Fruit fly (Drosophila melanogaster): ENCODE results near the gene CG31198.
"Not testable (repeated sequence)": the region's sequence is repeated elsewhere in the genome, so short reads cannot be mapped to it uniquely, and the experiment has no call there.

The CG31198 gene

dm6 chr3R:21732901-21733300 is 21.2 kb upstream of the CG31198 start (continued):
- TF ChIP-seq spab (GFP tag; optimal IDR thresholded peaks at IDR 0.05) (peak; percentile 14), Sox102F (GFP tag; optimal IDR thresholded peaks at IDR 0.05) (peak; percentile 29), Met (GFP tag; optimal IDR thresholded peaks at IDR 0.05) (peak; percentile 59), CG15336 (GFP tag; IDR thresholded peaks at IDR 0.05) (peak; percentile 92), esn (GFP tag; optimal IDR thresholded peaks at IDR 0.05) (peak; percentile 57), topi (GFP tag; optimal IDR thresholded peaks at IDR 0.05) (peak; percentile 22), CG6808 (GFP tag; optimal IDR thresholded peaks at IDR 0.05) (no peak)

dm6 chr3R:21736196-21736595 is 17.9 kb upstream of the CG31198 start, which contains the start of gene Sfp93F:
Gene Sfp93F, minus strand, starts transcription at chr3R:21736296.
- not testable (repeated sequence) for TF ChIP-seq CG4318 (GFP tag; optimal IDR thresholded peaks at IDR 0.05); achi (GFP tag; optimal IDR thresholded peaks at IDR 0.05); CG11762 (GFP tag; optimal IDR thresholded peaks at IDR 0.05; ENCODE audit: insufficient read depth)

dm6 chr3R:21736749-21737148 is 17.4 kb upstream of the CG31198 start, which contains the start of gene CG42869:
Gene CG42869, minus strand, starts transcription at chr3R:21736849.
- TF ChIP-seq spab (GFP tag; optimal IDR thresholded peaks at IDR 0.05) (no peak), Sox14 (GFP tag; optimal IDR thresholded peaks at IDR 0.05) (no peak), CG10669 (GFP tag; optimal IDR thresholded peaks at IDR 0.05) (no peak), CG11902 (GFP tag; optimal IDR thresholded peaks at IDR 0.05) (no peak), Ets21C (GFP tag; optimal IDR thresholded peaks at IDR 0.05) (no peak), CG10631 (GFP tag; optimal IDR thresholded peaks at IDR 0.05) (no peak), svp (GFP tag) (no peak), CG16779 (tag; optimal IDR thresholded peaks at IDR 0.05) (no peak)

dm6 chr3R:21737264-21737663 is 16.9 kb upstream of the CG31198 start, which contains the start of gene CG42870:
Gene CG42870, minus strand, starts transcription at chr3R:21737364.
- TF ChIP-seq CG6854 (GFP tag; optimal IDR thresholded peaks at IDR 0.05) = no peak
- no peak for TF ChIP-seq spab (GFP tag; optimal IDR thresholded peaks at IDR 0.05)
- TF ChIP-seq CG8319 (GFP tag; optimal IDR thresholded peaks at IDR 0.05) = no peak
- no peak for TF ChIP-seq achi (GFP tag; optimal IDR thresholded peaks at IDR 0.05)
- TF ChIP-seq CG31627 (GFP tag; optimal IDR thresholded peaks at IDR 0.05) = no peak
- TF ChIP-seq CG8119 (GFP tag; IDR thresholded peaks at IDR 0.05) = no peak
- TF ChIP-seq Lpt (GFP tag; optimal IDR thresholded peaks at IDR 0.05) = no peak
- no peak for TF ChIP-seq CG9139 (GFP tag; optimal IDR thresholded peaks at IDR 0.05)
- TF ChIP-seq CG6808 (GFP tag; optimal IDR thresholded peaks at IDR 0.05) = no peak
- no peak for TF ChIP-seq CG32006 (GFP tag; optimal IDR thresholded peaks at IDR 0.05)
- TF ChIP-seq Ets21C (GFP tag; optimal IDR thresholded peaks at IDR 0.05) = no peak
- no peak for TF ChIP-seq Hr38 (GFP tag; optimal IDR thresholded peaks at IDR 0.05)
- TF ChIP-seq CG11294 (GFP tag; IDR thresholded peaks at IDR 0.05) = no peak
- TF ChIP-seq Ets96B (tag; optimal IDR thresholded peaks at IDR 0.05) = no peak
- no peak for TF ChIP-seq Hr39 (GFP tag; optimal IDR thresholded peaks at IDR 0.05)
- no peak for TF ChIP-seq CG15336 (GFP tag; IDR thresholded peaks at IDR 0.05)
- TF ChIP-seq eg (GFP tag; IDR thresholded peaks at IDR 0.05) = no peak

- TF ChIP-seq CG11762 (GFP tag; optimal IDR thresholded peaks at IDR 0.05; ENCODE audit: insufficient read depth) = no peak
- TF ChIP-seq CG10631 (GFP tag; optimal IDR thresholded peaks at IDR 0.05) = no peak
These were observed 15.1 kb upstream of the CG31198 start, which contains the start of gene CG34034 for dm6 chr3R:21739010-21739409. Gene CG34034, minus strand, starts transcription at chr3R:21739110.

- TF ChIP-seq Eip78C (GFP tag) (no peak), vri (GFP tag; optimal IDR thresholded peaks at IDR 0.05) (peak; percentile 57), svp (GFP tag) (peak; percentile 92)
These were observed 14.3 kb upstream of the CG31198 start, which contains the start of gene CG5849 for dm6 chr3R:21739750-21740319. Gene CG5849, plus strand, starts transcription at chr3R:21740105.

Data from whole organism, prepupa.